Worm (Caenorhabditis elegans) whole organism, late embryonic: Measurements from ENCODE around the gene hpo-40.
A peak's percentile ranks its signal among the peaks of the same experiment; 100 is the strongest.

Experiments
- C08G9.2 ChIP-seq: sonication (generic microtip); optimal IDR thresholded peaks from 2 replicates; lab custom pipeline; 2016; ENCODE audit warnings: mild to moderate bottlenecking, missing genetic modification characterization, moderate library complexity, missing compliant biosample characterization
- C38D4.7 ChIP-seq: fragments of 200-800 bp; sonication (Bioruptor generic); optimal IDR thresholded peaks from 2 replicates; lab custom pipeline; 2018; ENCODE audit warnings: mild to moderate bottlenecking, missing genetic modification characterization, moderate library complexity, missing compliant biosample characterization
- F13H6.1 ChIP-seq: sonication (generic microtip); optimal IDR thresholded peaks from 2 replicates; lab custom pipeline; 2016; ENCODE audit warnings: missing genetic modification characterization, missing compliant biosample characterization
- K02D7.2 ChIP-seq: sonication (generic microtip); optimal IDR thresholded peaks from 2 replicates; lab custom pipeline; 2017; ENCODE audit warnings: mild to moderate bottlenecking, missing genetic modification characterization, missing compliant biosample characterization
- K09A11.1 ChIP-seq: sonication (generic microtip); optimal IDR thresholded peaks from 2 replicates; lab custom pipeline; 2017; ENCODE audit warnings: antibody characterized with exemption, mild to moderate bottlenecking, missing genetic modification characterization, missing compliant biosample characterization; ENCODE audit not compliant: insufficient read depth
- Y22D7AL.16 ChIP-seq: sonication (generic microtip); optimal IDR thresholded peaks from 2 replicates; lab custom pipeline; 2016; ENCODE audit warnings: missing genetic modification characterization, missing compliant biosample characterization
- ahr-1 ChIP-seq: sonication (generic microtip); optimal IDR thresholded peaks from 2 replicates; lab custom pipeline; 2016; ENCODE audit warnings: missing genetic modification characterization, missing compliant biosample characterization
- ama-1 ChIP-seq: fragments of 150-350 bp; optimal IDR thresholded peaks from 2 replicates; lab custom pipeline; 2014
- ceh-19 ChIP-seq: fragments of 200-800 bp; sonication (Bioruptor generic); optimal IDR thresholded peaks from 2 replicates; lab custom pipeline; 2018; ENCODE audit warnings: mild to moderate bottlenecking, missing genetic modification characterization, missing compliant biosample characterization
- ceh-2 ChIP-seq: sonication (generic microtip); optimal IDR thresholded peaks from 2 replicates; lab custom pipeline; 2016; ENCODE audit warnings: missing genotype, missing genetic modification characterization, missing compliant biosample characterization
- ceh-22 ChIP-seq: sonication (generic microtip); optimal IDR thresholded peaks from 2 replicates; lab custom pipeline; 2017; ENCODE audit warnings: missing biosample characterization, missing genetic modification characterization
- ceh-24 ChIP-seq: sonication (generic microtip); optimal IDR thresholded peaks from 2 replicates; lab custom pipeline; 2016; ENCODE audit warnings: mild to moderate bottlenecking, missing genetic modification characterization, missing compliant biosample characterization
- ceh-31 ChIP-seq: sonication (generic microtip); optimal IDR thresholded peaks from 2 replicates; lab custom pipeline; 2016; ENCODE audit warnings: missing genetic modification characterization, missing compliant biosample characterization
- ceh-34 ChIP-seq: sonication (generic microtip); optimal IDR thresholded peaks from 2 replicates; lab custom pipeline; 2016; ENCODE audit warnings: mild to moderate bottlenecking, missing genetic modification characterization, missing compliant biosample characterization
- ceh-9 ChIP-seq: sonication (generic microtip); optimal IDR thresholded peaks from 2 replicates; lab custom pipeline; 2016; ENCODE audit warnings: mild to moderate bottlenecking, missing genetic modification characterization, inconsistent platforms, missing compliant biosample characterization
- che-1 ChIP-seq: sonication (generic microtip); optimal IDR thresholded peaks from 2 replicates; lab custom pipeline; 2016; ENCODE audit warnings: mild to moderate bottlenecking, missing genetic modification characterization, missing compliant biosample characterization
- dmd-4 ChIP-seq: sonication (generic microtip); optimal IDR thresholded peaks from 2 replicates; lab custom pipeline; 2016; ENCODE audit warnings: borderline replicate concordance, missing genetic modification characterization, missing compliant biosample characterization
- elt-2 ChIP-seq: sonication (generic microtip); optimal IDR thresholded peaks from 2 replicates; lab custom pipeline; 2016; ENCODE audit warnings: missing genetic modification reagents, missing genetic modification characterization, missing compliant biosample characterization
- ets-4 ChIP-seq: sonication (generic microtip); optimal IDR thresholded peaks from 2 replicates; lab custom pipeline; 2016; ENCODE audit warnings: missing genetic modification characterization, missing compliant biosample characterization
- eyg-1 ChIP-seq: sonication (generic microtip); optimal IDR thresholded peaks from 2 replicates; lab custom pipeline; 2016; ENCODE audit warnings: missing genotype, missing genetic modification characterization, missing compliant biosample characterization
- hlh-13 ChIP-seq: fragments of 200-800 bp; sonication (Bioruptor generic); optimal IDR thresholded peaks from 2 replicates; lab custom pipeline; 2018; ENCODE audit warnings: mild to moderate bottlenecking, missing genetic modification characterization, missing compliant biosample characterization
- hlh-15 ChIP-seq: sonication (generic microtip); optimal IDR thresholded peaks from 2 replicates; lab custom pipeline; 2016; ENCODE audit warnings: missing genetic modification characterization, missing compliant biosample characterization
- hlh-30 ChIP-seq: sonication (generic microtip); optimal IDR thresholded peaks from 2 replicates; lab custom pipeline; 2017; ENCODE audit warnings: antibody characterized with exemption, missing genetic modification characterization, missing compliant biosample characterization; ENCODE audit not compliant: insufficient read depth
- hlh-8 ChIP-seq: sonication (generic microtip); optimal IDR thresholded peaks from 2 replicates; lab custom pipeline; 2016; ENCODE audit warnings: missing genotype, missing genetic modification characterization, missing compliant biosample characterization
- lim-6 ChIP-seq: sonication (generic microtip); optimal IDR thresholded peaks from 2 replicates; lab custom pipeline; 2016; ENCODE audit warnings: missing genetic modification characterization, missing compliant biosample characterization
- mec-3 ChIP-seq: sonication (generic microtip); optimal IDR thresholded peaks from 2 replicates; lab custom pipeline; 2016; ENCODE audit warnings: borderline replicate concordance, missing genetic modification characterization, missing compliant biosample characterization
- nhr-11 ChIP-seq: fragments of 150-350 bp; optimal IDR thresholded peaks from 2 replicates; lab custom pipeline; 2014; ENCODE audit warnings: missing biosample characterization, missing genetic modification characterization
- nhr-232 ChIP-seq: sonication (generic microtip); optimal IDR thresholded peaks from 2 replicates; lab custom pipeline; 2016; ENCODE audit warnings: missing genetic modification characterization, missing compliant biosample characterization
- npax-4 ChIP-seq: sonication (generic microtip); optimal IDR thresholded peaks from 2 replicates; lab custom pipeline; 2016; ENCODE audit warnings: missing genetic modification characterization, missing compliant biosample characterization
- pag-3 ChIP-seq: sonication (generic microtip); optimal IDR thresholded peaks from 2 replicates; lab custom pipeline; 2016; ENCODE audit warnings: missing compliant biosample characterization, missing genetic modification characterization, borderline replicate concordance
- pat-9 ChIP-seq: fragments of 200-800 bp; sonication (Bioruptor generic); optimal IDR thresholded peaks from 2 replicates; lab custom pipeline; 2018; ENCODE audit warnings: mild to moderate bottlenecking, missing genetic modification characterization, moderate library complexity, missing compliant biosample characterization
- pqm-1 ChIP-seq: sonication (generic microtip); optimal IDR thresholded peaks from 2 replicates; lab custom pipeline; 2016; ENCODE audit warnings: missing genetic modification characterization, missing compliant biosample characterization
- pros-1 ChIP-seq: fragments of 150-350 bp; optimal IDR thresholded peaks from 2 replicates; lab custom pipeline; 2014; ENCODE audit warnings: missing biosample characterization, missing genetic modification reagents, missing genetic modification characterization
- ref-2 ChIP-seq: sonication (generic microtip); optimal IDR thresholded peaks from 2 replicates; lab custom pipeline; 2016; ENCODE audit warnings: missing genetic modification characterization, missing compliant biosample characterization
- sdc-2 ChIP-seq: sonication (generic microtip); optimal IDR thresholded peaks from 2 replicates; lab custom pipeline; 2016; ENCODE audit warnings: missing genotype, missing genetic modification characterization, missing compliant biosample characterization
- sox-2 ChIP-seq: fragments of 200-800 bp; sonication (Bioruptor generic); IDR thresholded peaks from 2 replicates; pipeline ENCODE4 v1.3.6; 2022; ENCODE audit warnings: missing genetic modification reagents, missing genetic modification characterization, missing compliant biosample characterization
- syd-9 ChIP-seq: sonication (generic microtip); optimal IDR thresholded peaks from 2 replicates; lab custom pipeline; 2016; ENCODE audit warnings: mild to moderate bottlenecking, missing genetic modification characterization, moderate library complexity, missing compliant biosample characterization
- tbx-2 ChIP-seq: sonication (generic microtip); optimal IDR thresholded peaks from 2 replicates; lab custom pipeline; 2016; ENCODE audit warnings: missing genetic modification characterization, missing compliant biosample characterization
- ttx-3 ChIP-seq: sonication (generic microtip); optimal IDR thresholded peaks from 2 replicates; lab custom pipeline; 2016; ENCODE audit warnings: missing genetic modification reagents, missing genetic modification characterization, missing compliant biosample characterization
- unc-3 ChIP-seq, 2 experiments: fragments of 200-800 bp in 1 of 2; sonication (Bioruptor generic) in 1 of 2; sonication (generic microtip) in 1 of 2; conservative IDR thresholded peaks in 1 of 2; optimal IDR thresholded peaks in 1 of 2; 2 replicates each; pipeline versions ENCODE4 v1.3.6 to Lab custom; 2016 to 2022; ENCODE audit warnings: missing compliant biosample characterization in 2 of 2, missing genetic modification characterization in 2 of 2, missing genetic modification reagents in 1 of 2
- unc-42 ChIP-seq: sonication (generic microtip); optimal IDR thresholded peaks from 2 replicates; lab custom pipeline; 2016; ENCODE audit warnings: missing genotype, missing genetic modification characterization, missing compliant biosample characterization
- unc-86 ChIP-seq: sonication (generic microtip); optimal IDR thresholded peaks from 2 replicates; lab custom pipeline; 2016; ENCODE audit warnings: missing genetic modification characterization, missing compliant biosample characterization
- zip-5 ChIP-seq: sonication (generic microtip); optimal IDR thresholded peaks from 2 replicates; lab custom pipeline; 2016; ENCODE audit warnings: missing genetic modification characterization, missing compliant biosample characterization
- ztf-16 ChIP-seq: sonication (generic microtip); optimal IDR thresholded peaks from 2 replicates; lab custom pipeline; 2017; ENCODE audit warnings: missing genetic modification characterization, missing compliant biosample characterization

Gene hpo-40

ce11 chrV:10246443-10246885 lies 33.7 kb downstream of the hpo-40 start:
- no peak for TF ChIP-seq ref-2 (tag; lab: Kevin White, UChicago)
- TF ChIP-seq K09A11.1 = no peak
- TF ChIP-seq lim-6 (tag; lab: Kevin White, UChicago) = no peak
- no peak for TF ChIP-seq sox-2
- TF ChIP-seq zip-5 = no peak
- peak; percentile 17 for TF ChIP-seq unc-42 (tag; lab: Kevin White, UChicago)
- TF ChIP-seq dmd-4 (tag; lab: Kevin White, UChicago) = no peak
- TF ChIP-seq hlh-30 (tag; lab: Kevin White, UChicago) = peak; percentile 2

- TF ChIP-seq ceh-19 (GFP tag; lab: Kevin White, UChicago) (no peak), ceh-2 (no peak), unc-86 (no peak), ceh-24 (tag; lab: Kevin White, UChicago) (no peak), ets-4 (no peak), npax-4 (no peak), pqm-1 (no peak), ceh-9 (no peak), ceh-22 (tag; lab: Kevin White, UChicago) (no peak), ceh-31 (tag; lab: Kevin White, UChicago) (no peak), zip-5 (no peak), F13H6.1 (tag; lab: Kevin White, UChicago) (no peak)
Observed at ce11 chrV:10246967-10247366, 34.2 kb downstream of the hpo-40 start.

- TF ChIP-seq ttx-3 (tag; lab: Kevin White, UChicago) = no peak
- TF ChIP-seq, all 69 proteins: peak for 0
Observed at ce11 chrV:10247673-10248239, 35.0 kb downstream of the hpo-40 start.

- TF ChIP-seq hlh-13 (GFP tag; lab: Kevin White, UChicago) (no peak), K02D7.2 (tag; lab: Kevin White, UChicago) (no peak), eyg-1 (tag; lab: Kevin White, UChicago) (no peak), mec-3 (no peak), unc-3 (GFP tag; conservative IDR thresholded peaks at IDR 0.05; lab: Robert Waterston, UW) (no peak), unc-3 (tag; optimal IDR thresholded peaks at IDR 0.05; lab: Kevin White, UChicago) (no peak), pros-1 (tag; lab: Kevin White, UChicago) (no peak), pat-9 (tag; lab: Kevin White, UChicago) (no peak), tbx-2 (tag; lab: Kevin White, UChicago) (no peak), sdc-2 (tag; lab: Kevin White, UChicago) (no peak), nhr-232 (tag; lab: Kevin White, UChicago) (no peak), pag-3 (no peak), Y22D7AL.16 (no peak), unc-42 (tag; lab: Kevin White, UChicago) (no peak)
Observed at ce11 chrV:10248255-10248979, 35.7 kb downstream of the hpo-40 start, which contains the start of gene akt-1. Gene akt-1 (plus strand): TSS chrV:10248905.

ce11 chrV:10249515-10249914 lies 36.8 kb downstream of the hpo-40 start:
- TF ChIP-seq nhr-11 (no peak), hlh-8 (tag; lab: Kevin White, UChicago) (no peak), ceh-34 (tag; lab: Kevin White, UChicago) (no peak), eyg-1 (tag; lab: Kevin White, UChicago) (no peak), K02D7.2 (tag; lab: Kevin White, UChicago) (no peak), nhr-232 (tag; lab: Kevin White, UChicago) (no peak), C38D4.7 (GFP tag; lab: Kevin White, UChicago) (no peak), C08G9.2 (tag; lab: Kevin White, UChicago) (no peak), elt-2 (no peak), unc-3 (GFP tag; conservative IDR thresholded peaks at IDR 0.05; lab: Robert Waterston, UW) (no peak), unc-3 (tag; optimal IDR thresholded peaks at IDR 0.05; lab: Kevin White, UChicago) (no peak), syd-9 (tag; lab: Kevin White, UChicago) (no peak), ahr-1 (tag; lab: Kevin White, UChicago) (no peak), che-1 (tag; lab: Kevin White, UChicago) (no peak), ceh-9 (no peak), Y22D7AL.16 (no peak), ztf-16 (no peak), hlh-15 (tag; lab: Kevin White, UChicago) (no peak), ama-1 (lab: Kevin White, UChicago) (no peak)
